Worm (Caenorhabditis elegans): ENCODE measurements around the gene str-87.

ce11 chrV:9022078-9022477 is 34.1 kb upstream of the str-87 start, which contains the start of gene oac-41:
- TF ChIP-seq ttx-3 (tag; optimal IDR thresholded peaks at IDR 0.05) = no peak
- TF ChIP-seq lin-11 (tag; optimal IDR thresholded peaks at IDR 0.05) = no peak

All from whole organism, late embryonic.